Worm (Caenorhabditis elegans) whole organism, L2 larva: ENCODE data around the gene K02B7.3.
A peak's percentile ranks its signal among the peaks of the same experiment; 100 is the strongest.

Experiments
- C34F6.9 ChIP-seq: fragments of 150-350 bp; optimal IDR thresholded peaks from 2 replicates; lab custom pipeline; 2014; ENCODE audit warnings: missing biosample characterization, missing genetic modification characterization
- F13H6.1 ChIP-seq: sonication (generic microtip); optimal IDR thresholded peaks from 2 replicates; lab custom pipeline; 2016; ENCODE audit warnings: missing genetic modification characterization, missing compliant biosample characterization
- R02D3.7 ChIP-seq: fragments of 150-350 bp; optimal IDR thresholded peaks from 2 replicates; lab custom pipeline; 2014; ENCODE audit warnings: missing biosample characterization, missing genetic modification characterization
- ZK546.5 ChIP-seq: sonication (generic microtip); optimal IDR thresholded peaks from 2 replicates; lab custom pipeline; 2017; ENCODE audit warnings: missing biosample characterization, missing genetic modification characterization
- alr-1 ChIP-seq: fragments of 150-350 bp; optimal IDR thresholded peaks from 2 replicates; lab custom pipeline; 2014; ENCODE audit warnings: missing biosample characterization, missing genetic modification characterization
- ama-1 ChIP-seq: fragments of 150-350 bp; optimal IDR thresholded peaks from 2 replicates; lab custom pipeline; 2018; ENCODE audit warnings: inconsistent platforms
- blmp-1 ChIP-seq: sonication (generic microtip); optimal IDR thresholded peaks from 2 replicates; lab custom pipeline; 2017; ENCODE audit warnings: missing genetic modification characterization, mild to moderate bottlenecking, missing compliant biosample characterization, antibody characterized with exemption, moderate library complexity; ENCODE audit not compliant: insufficient read depth
- ceh-82 ChIP-seq: fragments of 150-350 bp; optimal IDR thresholded peaks from 2 replicates; lab custom pipeline; 2014; ENCODE audit warnings: missing biosample characterization, missing genetic modification characterization
- egl-27 ChIP-seq: sonication (generic microtip); optimal IDR thresholded peaks from 3 replicates; lab custom pipeline; 2017; ENCODE audit warnings: missing biosample characterization, missing genetic modification reagents, missing genetic modification characterization
- elt-1 ChIP-seq: fragments of 150-350 bp; optimal IDR thresholded peaks from 2 replicates; lab custom pipeline; 2014; ENCODE audit warnings: missing biosample characterization, missing genetic modification characterization
- elt-3 ChIP-seq: sonication (generic microtip); optimal IDR thresholded peaks from 2 replicates; lab custom pipeline; 2017; ENCODE audit warnings: missing biosample characterization, missing genetic modification characterization
- fos-1 ChIP-seq: fragments of 150-350 bp; optimal IDR thresholded peaks from 2 replicates; lab custom pipeline; 2014; ENCODE audit warnings: missing biosample characterization, missing genetic modification characterization
- gmeb-1 ChIP-seq: fragments of 150-350 bp; optimal IDR thresholded peaks from 2 replicates; lab custom pipeline; 2014; ENCODE audit warnings: missing biosample characterization, missing genetic modification characterization
- lin-11 ChIP-seq: fragments of 150-350 bp; sonication (generic microtip); optimal IDR thresholded peaks from 2 replicates; lab custom pipeline; 2014; ENCODE audit warnings: missing biosample characterization, missing genetic modification characterization, inconsistent platforms, mixed read lengths
- lin-13 ChIP-seq: fragments of 150-350 bp; optimal IDR thresholded peaks from 2 replicates; lab custom pipeline; 2014; ENCODE audit warnings: missing biosample characterization, missing genetic modification reagents, missing genetic modification characterization
- mbf-1 ChIP-seq: sonication (generic microtip); optimal IDR thresholded peaks from 2 replicates; lab custom pipeline; 2017; ENCODE audit warnings: missing biosample characterization, missing genetic modification characterization
- mdl-1 ChIP-seq, 2 experiments: fragments of 150-350 bp in 1 of 2; sonication (generic microtip) in 1 of 2; optimal IDR thresholded peaks; 2 replicates each; lab custom pipeline; 2017; ENCODE audit warnings: missing biosample characterization in 2 of 2, missing genetic modification characterization in 2 of 2
- nhr-10 ChIP-seq: sonication (generic microtip); optimal IDR thresholded peaks from 2 replicates; lab custom pipeline; 2017; ENCODE audit warnings: missing biosample characterization, missing genetic modification characterization
- nhr-12 ChIP-seq: fragments of 150-350 bp; optimal IDR thresholded peaks from 2 replicates; lab custom pipeline; 2014; ENCODE audit warnings: missing biosample characterization, missing genetic modification characterization
- nhr-129 ChIP-seq: fragments of 150-350 bp; optimal IDR thresholded peaks from 2 replicates; lab custom pipeline; 2014; ENCODE audit warnings: missing biosample characterization, missing genetic modification characterization
- nhr-21 ChIP-seq: fragments of 150-350 bp; optimal IDR thresholded peaks from 2 replicates; lab custom pipeline; 2014; ENCODE audit warnings: missing biosample characterization, missing genetic modification characterization
- nhr-237 ChIP-seq: fragments of 150-350 bp; optimal IDR thresholded peaks from 2 replicates; lab custom pipeline; 2014; ENCODE audit warnings: missing biosample characterization, missing genetic modification characterization
- nhr-25 ChIP-seq: fragments of 150-350 bp; sonication (generic microtip); optimal IDR thresholded peaks from 3 replicates; lab custom pipeline; 2014; ENCODE audit warnings: missing biosample characterization, missing genetic modification characterization
- nhr-6 ChIP-seq: fragments of 150-350 bp; optimal IDR thresholded peaks from 2 replicates; lab custom pipeline; 2014; ENCODE audit warnings: missing biosample characterization, missing genetic modification characterization
- nhr-77 ChIP-seq: fragments of 150-350 bp; optimal IDR thresholded peaks from 2 replicates; lab custom pipeline; 2014; ENCODE audit warnings: missing biosample characterization, missing genetic modification characterization
- peb-1 ChIP-seq: fragments of 150-350 bp; optimal IDR thresholded peaks from 2 replicates; lab custom pipeline; 2014; ENCODE audit warnings: missing biosample characterization, missing genetic modification characterization
- sma-3 ChIP-seq: sonication (generic microtip); optimal IDR thresholded peaks from 2 replicates; lab custom pipeline; 2016; ENCODE audit warnings: missing genetic modification reagents, missing genetic modification characterization, missing compliant biosample characterization
- sma-9 ChIP-seq, 2 experiments: fragments of 150-350 bp in 1 of 2; sonication (generic microtip) in 1 of 2; optimal IDR thresholded peaks; 2 replicates each; lab custom pipeline; 2014 to 2016; ENCODE audit warnings: missing genetic modification characterization in 2 of 2, mild to moderate bottlenecking in 1 of 2, missing biosample characterization in 1 of 2, missing compliant biosample characterization in 1 of 2, missing genetic modification reagents in 1 of 2, moderate library complexity in 1 of 2
- snpc-4 ChIP-seq: fragments of 150-350 bp; optimal IDR thresholded peaks from 2 replicates; lab custom pipeline; 2014; ENCODE audit warnings: missing biosample characterization, missing genetic modification characterization
- unc-39 ChIP-seq: fragments of 150-350 bp; optimal IDR thresholded peaks from 2 replicates; lab custom pipeline; 2014; ENCODE audit warnings: missing biosample characterization, missing genetic modification characterization
- zag-1 ChIP-seq: fragments of 150-350 bp; optimal IDR thresholded peaks from 2 replicates; lab custom pipeline; 2014; ENCODE audit warnings: missing biosample characterization, missing genetic modification characterization
- ztf-11 ChIP-seq: sonication (generic microtip); optimal IDR thresholded peaks from 2 replicates; lab custom pipeline; 2017; ENCODE audit warnings: missing biosample characterization, missing genetic modification characterization
- ztf-4 ChIP-seq: fragments of 150-350 bp; optimal IDR thresholded peaks from 2 replicates; lab custom pipeline; 2014; ENCODE audit warnings: missing biosample characterization, missing genetic modification characterization

Gene K02B7.3

ce11 chrII:14678157-14678556 lies 16.9 kb downstream of the K02B7.3 start, which contains the start of gene hhat-1:
hhat-1 (plus strand) TSS chrII:14678457.
- TF ChIP-seq ZK546.5: no peak
- no peak for TF ChIP-seq egl-27 (tag; lab: Kevin White, UChicago)
- no peak for TF ChIP-seq fos-1

ce11 chrII:14673636-14674035 lies 21.5 kb downstream of the K02B7.3 start:
- TF ChIP-seq sma-9 (GFP tag; optimal IDR thresholded peaks at IDR 0.05; lab: Kevin White, UChicago) (peak; percentile 8), sma-9 (tag; optimal IDR thresholded peaks at IDR 0.05; lab: Kevin White, UChicago) (no peak), blmp-1 (tag; lab: Kevin White, UChicago) (peak; percentile 65), nhr-21 (tag; lab: Kevin White, UChicago) (peak; percentile 47), lin-11 (tag; lab: Kevin White, UChicago) (no peak), nhr-25 (tag; lab: Kevin White, UChicago) (peak; percentile 61), lin-13 (GFP tag; lab: Kevin White, UChicago) (no peak), elt-1 (no peak), nhr-10 (tag; lab: Kevin White, UChicago) (no peak), fos-1 (peak; percentile 42), sma-3 (GFP tag; lab: Kevin White, UChicago) (peak; percentile 60)

DNA sequence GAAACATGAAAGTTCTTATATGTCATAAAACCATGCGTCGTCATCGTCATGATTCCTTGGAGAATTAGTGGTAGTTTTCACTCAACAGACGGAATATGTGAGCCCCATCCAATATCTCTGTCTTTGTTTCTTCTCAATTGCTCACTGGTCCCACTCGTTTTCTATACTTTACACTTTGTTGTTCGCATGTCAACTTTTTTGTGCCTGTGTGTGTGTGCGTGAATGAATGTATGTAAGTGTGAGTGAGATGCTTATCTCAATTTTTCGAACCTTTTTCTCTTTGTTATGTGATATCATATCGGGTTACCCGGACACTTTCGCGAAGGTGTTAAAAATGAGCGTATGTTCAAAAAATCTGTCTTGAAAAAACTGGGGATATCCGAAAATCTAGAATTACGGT lies 23.0 kb downstream of the K02B7.3 start:
- TF ChIP-seq sma-9 (GFP tag; optimal IDR thresholded peaks at IDR 0.05; lab: Kevin White, UChicago): peak; percentile 5
- TF ChIP-seq sma-9 (tag; optimal IDR thresholded peaks at IDR 0.05; lab: Kevin White, UChicago): no peak
- no peak for TF ChIP-seq nhr-6 (tag; lab: Kevin White, UChicago)

DNA sequence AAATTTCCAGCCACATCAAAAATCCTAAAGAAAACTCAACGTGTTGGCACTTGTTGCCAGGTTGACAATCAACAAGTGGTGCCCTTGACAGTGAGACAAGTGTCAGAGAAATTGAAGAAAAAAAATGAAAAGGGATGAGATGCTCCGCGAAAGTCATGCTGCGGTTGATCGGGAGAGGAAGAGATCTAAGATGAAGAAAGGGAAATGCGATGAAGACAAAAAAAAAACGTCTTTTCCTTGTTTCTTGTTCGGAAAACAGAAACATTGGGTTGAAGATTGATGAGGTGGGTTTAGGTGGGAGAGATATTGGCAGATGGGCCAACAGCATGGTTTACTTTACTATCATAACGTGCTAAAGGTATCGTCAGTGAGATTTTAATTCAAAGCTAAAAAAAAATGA lies 24.9 kb downstream of the K02B7.3 start:
- TF ChIP-seq nhr-10 (tag; lab: Kevin White, UChicago): no peak
- TF ChIP-seq nhr-129 (tag; lab: Kevin White, UChicago): peak; percentile 41

DNA sequence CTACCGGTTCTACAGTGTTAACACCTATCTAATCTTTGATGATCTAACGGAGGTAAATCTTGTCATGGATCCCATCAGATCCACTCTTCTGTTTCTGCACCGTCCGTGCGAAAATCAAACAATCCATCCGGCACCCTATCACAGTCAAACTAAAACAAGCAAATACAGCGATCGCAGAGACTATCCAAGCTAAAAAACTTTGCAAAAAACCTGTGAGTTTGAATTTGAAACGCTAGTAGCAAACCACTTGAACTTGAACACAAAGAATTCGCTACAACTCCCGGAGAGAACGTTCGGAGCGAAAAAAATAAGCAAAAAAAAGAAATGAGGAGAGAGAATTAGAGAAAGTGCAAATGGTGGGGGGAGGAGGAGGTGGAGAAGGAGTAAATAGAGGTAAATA lies 26.5 kb downstream of the K02B7.3 start:
- no peak for TF ChIP-seq ama-1 (lab: Kevin White, UChicago)
- no peak for TF ChIP-seq R02D3.7 (tag; lab: Kevin White, UChicago)
- no peak for TF ChIP-seq zag-1 (tag; lab: Kevin White, UChicago)
- no peak for TF ChIP-seq C34F6.9 (tag; lab: Kevin White, UChicago)
- TF ChIP-seq mdl-1 (tag; optimal IDR thresholded peaks at IDR 0.05; lab: Kevin White, UChicago): no peak
- no peak for TF ChIP-seq nhr-21 (tag; lab: Kevin White, UChicago)
- no peak for TF ChIP-seq nhr-237 (tag; lab: Kevin White, UChicago)
- no peak for TF ChIP-seq nhr-12 (tag; lab: Kevin White, UChicago)

DNA sequence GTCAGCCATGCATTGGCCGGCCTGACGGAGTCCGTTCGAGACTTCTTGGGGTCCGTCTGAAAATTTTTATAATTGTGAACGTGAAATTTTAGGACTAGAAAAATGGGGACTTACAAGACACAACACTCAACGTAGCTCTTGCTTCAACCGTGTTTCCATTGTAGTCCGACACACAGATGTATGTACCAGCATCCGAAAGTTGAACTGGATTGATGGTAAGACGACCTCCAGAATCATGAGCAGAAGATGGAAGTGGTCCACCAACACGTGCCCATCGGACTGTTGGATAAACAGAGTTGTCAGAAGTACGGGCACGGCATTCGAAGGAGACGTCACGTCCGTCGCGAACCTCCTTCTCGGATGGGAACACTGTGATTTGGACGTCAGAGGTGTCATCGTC lies 28.8 kb downstream of the K02B7.3 start:
- no peak for TF ChIP-seq elt-3
- TF ChIP-seq R02D3.7 (tag; lab: Kevin White, UChicago): no peak
- TF ChIP-seq nhr-129 (tag; lab: Kevin White, UChicago): no peak

- TF ChIP-seq sma-9 (GFP tag; optimal IDR thresholded peaks at IDR 0.05; lab: Kevin White, UChicago): peak; percentile 10
- TF ChIP-seq sma-9 (tag; optimal IDR thresholded peaks at IDR 0.05; lab: Kevin White, UChicago): no peak
- peak; percentile 61 for TF ChIP-seq blmp-1 (tag; lab: Kevin White, UChicago)
- TF ChIP-seq snpc-4: no peak
- TF ChIP-seq nhr-21 (tag; lab: Kevin White, UChicago): peak; percentile 1
These were observed 30.2 kb downstream of the K02B7.3 start for ce11 chrII:14664647-14665518.

- TF ChIP-seq alr-1: no peak
- no peak for TF ChIP-seq mbf-1 (tag; lab: Kevin White, UChicago)
- TF ChIP-seq ZK546.5: no peak
- TF ChIP-seq ceh-82 (tag; lab: Kevin White, UChicago): no peak
- TF ChIP-seq sma-3 (GFP tag; lab: Kevin White, UChicago): no peak
- no peak for TF ChIP-seq F13H6.1
- no peak for TF ChIP-seq nhr-10 (tag; lab: Kevin White, UChicago)
- no peak for TF ChIP-seq nhr-237 (tag; lab: Kevin White, UChicago)
- TF ChIP-seq ztf-4: no peak
- TF ChIP-seq C34F6.9 (tag; lab: Kevin White, UChicago): no peak
- TF ChIP-seq sma-9 (GFP tag; optimal IDR thresholded peaks at IDR 0.05; lab: Kevin White, UChicago): no peak
- no peak for TF ChIP-seq sma-9 (tag; optimal IDR thresholded peaks at IDR 0.05; lab: Kevin White, UChicago)
- TF ChIP-seq nhr-77 (tag; lab: Kevin White, UChicago): no peak
- TF ChIP-seq ztf-11: no peak
- no peak for TF ChIP-seq peb-1 (tag; lab: Kevin White, UChicago)
- no peak for TF ChIP-seq gmeb-1 (tag; lab: Kevin White, UChicago)
- TF ChIP-seq nhr-12 (tag; lab: Kevin White, UChicago): no peak
- no peak for TF ChIP-seq unc-39 (tag; lab: Kevin White, UChicago)
These were observed 47.6 kb downstream of the K02B7.3 start for ce11 chrII:14647550-14647949.
